Worm (Caenorhabditis elegans): ENCODE results near the gene ugt-54.

ce11 chrIV:10799354-10799753 is 37.9 kb downstream of the ugt-54 start, which contains the start of gene zipt-2.1:
- TF ChIP-seq T26A5.8 (tag; optimal IDR thresholded peaks at IDR 0.05), result no peak
- no peak for TF ChIP-seq snpc-4 (GFP tag; optimal IDR thresholded peaks at IDR 0.05)
- TF ChIP-seq snpc-4 (tag; optimal IDR thresholded peaks at IDR 0.05), result no peak
- TF ChIP-seq lin-54 (GFP tag; optimal IDR thresholded peaks at IDR 0.05), result no peak
- no peak for TF ChIP-seq hmg-1.2 (GFP tag; IDR thresholded peaks at IDR 0.05)
- no peak for TF ChIP-seq nhr-120 (GFP tag; IDR thresholded peaks at IDR 0.05)
